Fruit fly (Drosophila melanogaster): ENCODE data around the gene CG32576.

CG32576 gene

dm6 chrX:16332615-16333288, 44.4 kb upstream of the CG32576 start (continued):
- TF ChIP-seq Neu2 (GFP tag; optimal IDR thresholded peaks at IDR 0.05; ENCODE audit: borderline replicate concordance) (peak; percentile 90), fd64A (GFP tag; optimal IDR thresholded peaks at IDR 0.05) (peak; percentile 93), knrl (GFP tag; IDR thresholded peaks at IDR 0.05; ENCODE audit: partially characterized antibody) (no peak), Abd-B (GFP tag; optimal IDR thresholded peaks at IDR 0.05) (peak; percentile 93), hbn (GFP tag; IDR thresholded peaks at IDR 0.05; ENCODE audit: partially characterized antibody) (no peak), CG43689 (GFP tag; IDR thresholded peaks at IDR 0.05) (no peak; the same call in 1 of the 2 replicates), ato (GFP tag; IDR thresholded peaks at IDR 0.05; ENCODE audit: partially characterized antibody) (no peak), jigr1 (GFP tag; IDR thresholded peaks at IDR 0.05) (peak; percentile 86), toy (GFP tag; IDR thresholded peaks at IDR 0.05) (peak; percentile 80), dimm (GFP tag; IDR thresholded peaks at IDR 0.05) (no peak), CG14441 (GFP tag; IDR thresholded peaks at IDR 0.05) (peak; percentile 92), CG33213 (GFP tag; optimal IDR thresholded peaks at IDR 0.05) (peak; percentile 92), maf-S (GFP tag; optimal IDR thresholded peaks at IDR 0.05) (peak; percentile 92), CG32772 (GFP tag; IDR thresholded peaks at IDR 0.05) (peak; percentile 91), unpg (GFP tag; optimal IDR thresholded peaks at IDR 0.05) (peak; percentile 95), dmrt11E (tag; optimal IDR thresholded peaks at IDR 0.05) (peak; percentile 96), Gug (GFP tag; IDR thresholded peaks at IDR 0.05) (peak; percentile 85), Ets97D (GFP tag; optimal IDR thresholded peaks at IDR 0.05) (peak; percentile 80), CG13424 (tag; optimal IDR thresholded peaks at IDR 0.05) (peak; percentile 98), CG1529 (GFP tag; optimal IDR thresholded peaks at IDR 0.05) (peak; percentile 95), CG7357 (GFP tag; IDR thresholded peaks at IDR 0.05) (peak; percentile 85), fu2 (GFP tag; optimal IDR thresholded peaks at IDR 0.05) (peak; percentile 95), CG6765 (GFP tag; optimal IDR thresholded peaks at IDR 0.05) (peak; percentile 94), CG4730 (GFP tag; IDR thresholded peaks at IDR 0.05) (peak; percentile 82), nmo (GFP tag; optimal IDR thresholded peaks at IDR 0.05) (peak; percentile 98), Hr78 (GFP tag; optimal IDR thresholded peaks at IDR 0.05) (peak in 1 of 2 experiments; percentile 91), HLH4C (GFP tag; IDR thresholded peaks at IDR 0.05; ENCODE audit: partially characterized antibody) (no peak), CG10462 (GFP tag; optimal IDR thresholded peaks at IDR 0.05) (peak; percentile 88), ewg (GFP tag; optimal IDR thresholded peaks at IDR 0.05) (peak; percentile 91), gsb-n (tag; optimal IDR thresholded peaks at IDR 0.05) (peak; percentile 94), tin (GFP tag; optimal IDR thresholded peaks at IDR 0.05) (peak; percentile 93), hb (GFP tag; IDR thresholded peaks at IDR 0.05; ENCODE audit: partially characterized antibody) (no peak), CG7987 (GFP tag; optimal IDR thresholded peaks at IDR 0.05) (peak; percentile 92), CG9932 (GFP tag; IDR thresholded peaks at IDR 0.05) (peak; percentile 88), Ptx1 (GFP tag; IDR thresholded peaks at IDR 0.05) (peak; percentile 93), CG10147 (GFP tag; optimal IDR thresholded peaks at IDR 0.05) (peak; percentile 98), gcm2 (GFP tag; optimal IDR thresholded peaks at IDR 0.05) (peak; percentile 86), chif (GFP tag; optimal IDR thresholded peaks at IDR 0.05) (peak; percentile 93 to 95), CG12219 (GFP tag; optimal IDR thresholded peaks at IDR 0.05) (peak; percentile 96), abd-A (tag; optimal IDR thresholded peaks at IDR 0.05) (peak; percentile 93), sd (tag; optimal IDR thresholded peaks at IDR 0.05) (peak; percentile 90), nau (GFP tag; optimal IDR thresholded peaks at IDR 0.05) (peak; percentile 95), CG2120 (GFP tag; optimal IDR thresholded peaks at IDR 0.05) (peak; percentile 97), CG3163 (GFP tag; optimal IDR thresholded peaks at IDR 0.05) (peak; percentile 98), CG15601 (tag; optimal IDR thresholded peaks at IDR 0.05) (peak; percentile 95), CG16863 (GFP tag; optimal IDR thresholded peaks at IDR 0.05) (peak; percentile 96), CG10431 (GFP tag; optimal IDR thresholded peaks at IDR 0.05) (peak; percentile 94), NC2β (GFP tag; optimal IDR thresholded peaks at IDR 0.05) (peak; percentile 90), Nf-YB (GFP tag; optimal IDR thresholded peaks at IDR 0.05) (peak; percentile 86)
